Worm (Caenorhabditis elegans): Measurements from ENCODE around the gene unc-116.

unc-116 gene

ce11 chrIII:8398411-8398810 is 43.4 kb upstream of the unc-116 start, which contains the start of gene ZK353.2:
ZK353.2 (plus strand) TSS chrIII:8398711.
- TF ChIP-seq lsy-2 (tag; optimal IDR thresholded peaks at IDR 0.05) (no peak), nhr-28 (tag; optimal IDR thresholded peaks at IDR 0.05) (no peak), ceh-39 (tag; optimal IDR thresholded peaks at IDR 0.05) (no peak), hlh-1 (tag; optimal IDR thresholded peaks at IDR 0.05) (no peak), mls-2 (tag; optimal IDR thresholded peaks at IDR 0.05) (no peak), tbx-8 (GFP tag; optimal IDR thresholded peaks at IDR 0.05) (no peak), ham-2 (GFP tag; optimal IDR thresholded peaks at IDR 0.05) (no peak), bed-3 (GFP tag; optimal IDR thresholded peaks at IDR 0.05) (no peak), cnd-1 (tag; optimal IDR thresholded peaks at IDR 0.05) (no peak), drap-1 (GFP tag; optimal IDR thresholded peaks at IDR 0.05) (no peak), sem-2 (GFP tag; optimal IDR thresholded peaks at IDR 0.05) (no peak), elt-1 (tag; optimal IDR thresholded peaks at IDR 0.05; ENCODE audit: borderline replicate concordance, insufficient read depth) (no peak), nhr-237 (tag; optimal IDR thresholded peaks at IDR 0.05) (no peak), ztf-11 (tag; optimal IDR thresholded peaks at IDR 0.05) (no peak), ceh-43 (GFP tag; optimal IDR thresholded peaks at IDR 0.05) (no peak), mep-1 (tag; optimal IDR thresholded peaks at IDR 0.05) (no peak), zip-8 (tag; optimal IDR thresholded peaks at IDR 0.05) (no peak), nhr-76 (tag; optimal IDR thresholded peaks at IDR 0.05) (no peak), unc-120 (tag; optimal IDR thresholded peaks at IDR 0.05; ENCODE audit: poor library complexity, severe bottlenecking) (no peak), M03D4.4 (tag; optimal IDR thresholded peaks at IDR 0.05) (no peak)

ce11 chrIII:8395685-8396084 is 40.7 kb upstream of the unc-116 start, which contains the start of gene ZK353.3:
ZK353.3 (plus strand) TSS chrIII:8395985.
- TF ChIP-seq unc-39 (tag; optimal IDR thresholded peaks at IDR 0.05), result no peak
- TF ChIP-seq nhr-12 (tag; optimal IDR thresholded peaks at IDR 0.05), result no peak
- no peak for TF ChIP-seq mab-5 (tag; optimal IDR thresholded peaks at IDR 0.05)
- TF ChIP-seq hlh-1 (tag; optimal IDR thresholded peaks at IDR 0.05), result no peak
- no peak for TF ChIP-seq pha-4 (tag; optimal IDR thresholded peaks at IDR 0.05)
- TF ChIP-seq unc-120 (tag; optimal IDR thresholded peaks at IDR 0.05; ENCODE audit: poor library complexity, severe bottlenecking), result no peak
- TF ChIP-seq mep-1 (tag; optimal IDR thresholded peaks at IDR 0.05), result no peak
- TF ChIP-seq blmp-1 (tag; optimal IDR thresholded peaks at IDR 0.05), result no peak
- no peak for TF ChIP-seq bed-3 (GFP tag; optimal IDR thresholded peaks at IDR 0.05)
- TF ChIP-seq lsy-2 (tag; optimal IDR thresholded peaks at IDR 0.05), result no peak
- no peak for TF ChIP-seq ceh-43 (GFP tag; optimal IDR thresholded peaks at IDR 0.05)
- TF ChIP-seq sem-2 (GFP tag; optimal IDR thresholded peaks at IDR 0.05), result no peak
- TF ChIP-seq nhr-237 (tag; optimal IDR thresholded peaks at IDR 0.05), result no peak
- TF ChIP-seq mls-2 (tag; optimal IDR thresholded peaks at IDR 0.05), result no peak

- no peak for TF ChIP-seq ceh-83 (GFP tag; optimal IDR thresholded peaks at IDR 0.05)
- no peak for TF ChIP-seq unc-39 (tag; optimal IDR thresholded peaks at IDR 0.05)
- no peak for TF ChIP-seq cnd-1 (tag; optimal IDR thresholded peaks at IDR 0.05)
- TF ChIP-seq ceh-43 (GFP tag; optimal IDR thresholded peaks at IDR 0.05), result no peak
Measured at ce11 chrIII:8394374-8395302, 39.7 kb upstream of the unc-116 start, which contains the start of gene ZK353.10. ZK353.10 (minus strand) TSS chrIII:8394424.

ce11 chrIII:8392307-8392706 is 37.3 kb upstream of the unc-116 start:
- no peak for TF ChIP-seq sptf-1 (tag; optimal IDR thresholded peaks at IDR 0.05)
- TF ChIP-seq flh-1 (GFP tag; optimal IDR thresholded peaks at IDR 0.05), result no peak
- TF ChIP-seq ham-2 (GFP tag; optimal IDR thresholded peaks at IDR 0.05), result no peak
- TF ChIP-seq unc-39 (tag; optimal IDR thresholded peaks at IDR 0.05), result no peak
- TF ChIP-seq nhr-2 (tag; optimal IDR thresholded peaks at IDR 0.05), result no peak
- TF ChIP-seq ceh-83 (GFP tag; optimal IDR thresholded peaks at IDR 0.05), result no peak
- TF ChIP-seq ceh-43 (GFP tag; optimal IDR thresholded peaks at IDR 0.05), result no peak
- TF ChIP-seq tbx-8 (GFP tag; optimal IDR thresholded peaks at IDR 0.05), result no peak
- no peak for TF ChIP-seq M03D4.4 (tag; optimal IDR thresholded peaks at IDR 0.05)
- TF ChIP-seq drap-1 (GFP tag; optimal IDR thresholded peaks at IDR 0.05), result no peak
- no peak for TF ChIP-seq ztf-11 (tag; optimal IDR thresholded peaks at IDR 0.05)
- TF ChIP-seq unc-120 (tag; optimal IDR thresholded peaks at IDR 0.05; ENCODE audit: poor library complexity, severe bottlenecking), result no peak
- no peak for TF ChIP-seq elt-1 (tag; optimal IDR thresholded peaks at IDR 0.05; ENCODE audit: borderline replicate concordance, insufficient read depth)
- no peak for TF ChIP-seq blmp-1 (tag; optimal IDR thresholded peaks at IDR 0.05)
- TF ChIP-seq lin-13 (tag; optimal IDR thresholded peaks at IDR 0.05), result no peak
- no peak for TF ChIP-seq lsy-2 (tag; optimal IDR thresholded peaks at IDR 0.05)
- TF ChIP-seq unc-62 (GFP tag; optimal IDR thresholded peaks at IDR 0.05), result no peak

Measured in whole organism, mixed stage, embryonic.